Fruit fly (Drosophila melanogaster) whole organism, adult: ENCODE results near the gene CG32700.

Experiments
- CG5204 ChIP-seq: fragments of 200-800 bp; sonication (Bioruptor generic); optimal IDR thresholded peaks from 2 replicates; lab custom pipeline; 2016; ENCODE audit warnings: missing biosample characterization, missing genetic modification characterization
- CG7045 ChIP-seq: fragments of 200-800 bp; sonication (Bioruptor generic); optimal IDR thresholded peaks from 2 replicates; lab custom pipeline; 2017; ENCODE audit warnings: missing biosample characterization, mild to moderate bottlenecking, missing genetic modification characterization
- CG7101 ChIP-seq: fragments of 200-800 bp; sonication (Bioruptor generic); optimal IDR thresholded peaks from 2 replicates; lab custom pipeline; 2018; ENCODE audit warnings: missing biosample characterization, mild to moderate bottlenecking, missing genetic modification characterization, moderate library complexity
- Clk ChIP-seq: fragments of 200-800 bp; sonication (Bioruptor generic); optimal IDR thresholded peaks from 2 replicates; lab custom pipeline; 2017; ENCODE audit warnings: missing biosample characterization, missing genetic modification characterization
- Hr96 ChIP-seq: fragments of 200-800 bp; sonication (Bioruptor generic); optimal IDR thresholded peaks from 2 replicates; lab custom pipeline; 2016; ENCODE audit warnings: missing biosample characterization, missing genetic modification characterization
- Mnt ChIP-seq: fragments of 200-800 bp; sonication (Bioruptor generic); optimal IDR thresholded peaks from 2 replicates; lab custom pipeline; 2016; ENCODE audit warnings: missing biosample characterization, mild to moderate bottlenecking, missing genetic modification characterization
- bab1 ChIP-seq: fragments of 200-800 bp; sonication (Bioruptor generic); optimal IDR thresholded peaks from 3 replicates; lab custom pipeline; 2019; ENCODE audit warnings: missing biosample characterization, mild to moderate bottlenecking, missing genetic modification characterization, moderate library complexity
- cic ChIP-seq: fragments of 200-800 bp; sonication (Bioruptor generic); optimal IDR thresholded peaks from 2 replicates; lab custom pipeline; 2017; ENCODE audit warnings: missing biosample characterization, mild to moderate bottlenecking, missing genetic modification characterization, moderate library complexity
- kay ChIP-seq: fragments of 200-800 bp; sonication (Bioruptor generic); peaks from one replicate; lab custom pipeline; 2016; ENCODE audit warnings: missing biosample characterization, missing genetic modification characterization, borderline replicate concordance
- ovo ChIP-seq: fragments of 200-800 bp; sonication (Bioruptor generic); optimal IDR thresholded peaks from 2 replicates; lab custom pipeline; 2016; ENCODE audit warnings: missing biosample characterization, missing genetic modification characterization
- tj ChIP-seq: fragments of 200-800 bp; sonication (Bioruptor generic); optimal IDR thresholded peaks from 3 replicates; lab custom pipeline; 2017; ENCODE audit warnings: missing biosample characterization, mild to moderate bottlenecking, missing genetic modification characterization, moderate library complexity
- toe ChIP-seq: fragments of 200-800 bp; sonication (Bioruptor generic); optimal IDR thresholded peaks from 2 replicates; lab custom pipeline; 2016; ENCODE audit warnings: missing biosample characterization, missing genetic modification characterization

DNA sequence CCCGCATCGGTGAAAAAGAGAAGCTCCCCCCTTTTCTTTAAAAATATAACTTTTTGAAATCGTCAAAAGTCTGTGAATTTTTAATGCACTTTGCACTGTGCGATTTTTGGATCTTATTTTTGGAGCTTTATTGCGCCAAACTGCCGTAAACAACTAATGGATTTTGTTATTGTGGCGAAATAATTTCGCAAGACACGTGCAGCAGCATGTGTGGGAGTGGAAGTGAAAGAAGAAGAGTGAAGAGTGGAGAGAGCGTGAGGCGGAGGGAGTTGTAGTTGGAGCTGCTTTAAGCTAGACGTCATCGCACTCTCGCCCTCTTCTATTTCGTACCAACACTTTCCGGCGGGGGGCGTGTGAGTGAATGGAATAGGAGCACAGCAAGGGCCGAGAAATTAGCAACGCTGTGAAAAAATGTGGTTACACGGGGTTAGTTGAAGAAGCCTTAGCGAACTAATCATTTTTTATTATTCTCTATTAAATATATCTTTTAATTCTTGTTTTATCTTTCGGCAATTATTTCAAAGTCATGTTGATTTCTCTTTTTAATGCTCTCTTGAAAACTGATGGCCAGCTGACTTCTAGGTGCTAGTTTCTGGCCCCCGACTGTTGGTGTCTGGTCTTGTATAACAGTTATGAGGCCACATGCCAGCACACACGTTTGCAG, 32.9 kb upstream of the CG32700 start:
- TF ChIP-seq bab1 (GFP tag; lab: Kevin White, UChicago) = peak; percentile 92
- TF ChIP-seq cic (GFP tag; lab: Kevin White, UChicago) = no peak
- peak; percentile 61 for TF ChIP-seq kay
- TF ChIP-seq tj (GFP tag; lab: Kevin White, UChicago) = peak; percentile 52
- peak; percentile 75 for TF ChIP-seq Clk (GFP tag; lab: Kevin White, UChicago)
- peak; percentile 21 for TF ChIP-seq ovo (GFP tag; lab: Kevin White, UChicago)
- TF ChIP-seq CG7101 (tag; lab: Kevin White, UChicago) = peak; percentile 93
- peak; percentile 63 for TF ChIP-seq Hr96
- TF ChIP-seq Mnt = peak; percentile 73
- TF ChIP-seq toe (GFP tag; lab: Kevin White, UChicago) = peak; percentile 64
- TF ChIP-seq CG5204 (GFP tag; lab: Kevin White, UChicago) = peak; percentile 64
- peak; percentile 85 for TF ChIP-seq CG7045 (GFP tag; lab: Kevin White, UChicago)
